Fruit fly (Drosophila melanogaster) S2 (cell line): ENCODE results near the gene CG5180.
A peak's percentile ranks its signal among the peaks of the same experiment; 100 is the strongest.

Experiments
- CG8478 ChIP-seq: fragments of >200 bp; optimal IDR thresholded peaks from 2 replicates; lab custom pipeline; 2018
- CTCF ChIP-seq, 2 experiments: fragments of >200 bp; optimal IDR thresholded peaks; 2 replicates each; lab custom pipeline; 2018

Gene CG5180

DNA sequence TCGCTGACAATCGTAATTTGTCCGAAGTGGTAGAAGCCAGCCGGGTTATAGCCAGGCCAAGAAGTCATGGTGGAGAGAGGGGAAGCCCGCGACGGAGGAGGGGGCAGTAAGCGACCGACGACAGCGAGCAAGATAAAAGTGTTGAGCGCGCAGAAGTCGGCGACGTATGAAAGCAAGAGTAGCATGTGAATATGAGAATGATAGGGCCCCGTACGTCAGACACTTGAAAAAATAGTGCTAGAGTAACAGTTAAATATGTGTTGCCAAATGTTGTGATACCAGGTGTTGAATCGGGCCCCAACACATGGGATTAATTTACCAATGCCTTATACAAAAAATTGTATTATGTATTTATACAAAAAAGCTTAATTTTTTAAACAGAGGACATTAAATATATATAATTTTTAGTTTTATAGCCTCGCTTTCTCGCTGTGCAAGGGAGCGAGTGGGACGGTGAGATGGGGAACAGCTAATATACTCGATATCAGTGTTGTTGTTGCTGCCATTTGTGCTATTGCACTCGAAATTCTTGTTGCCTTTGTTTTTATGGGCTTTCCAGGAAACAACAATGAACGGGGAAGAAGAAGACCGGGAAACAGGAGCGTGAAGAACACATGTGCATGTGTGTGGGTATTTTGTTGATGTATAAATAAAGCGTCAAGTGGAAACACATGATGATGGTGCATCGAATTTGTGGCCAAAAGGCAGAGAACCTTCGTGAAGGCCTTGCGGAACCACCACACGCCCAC lies 7.7 kb upstream of the CG5180 start:
- TF ChIP-seq CG8478 (lab: Kevin White, UChicago) (no peak), CTCF (optimal IDR thresholded peaks at IDR 0.05; lab: Kevin White, UChicago) (no peak)

DNA sequence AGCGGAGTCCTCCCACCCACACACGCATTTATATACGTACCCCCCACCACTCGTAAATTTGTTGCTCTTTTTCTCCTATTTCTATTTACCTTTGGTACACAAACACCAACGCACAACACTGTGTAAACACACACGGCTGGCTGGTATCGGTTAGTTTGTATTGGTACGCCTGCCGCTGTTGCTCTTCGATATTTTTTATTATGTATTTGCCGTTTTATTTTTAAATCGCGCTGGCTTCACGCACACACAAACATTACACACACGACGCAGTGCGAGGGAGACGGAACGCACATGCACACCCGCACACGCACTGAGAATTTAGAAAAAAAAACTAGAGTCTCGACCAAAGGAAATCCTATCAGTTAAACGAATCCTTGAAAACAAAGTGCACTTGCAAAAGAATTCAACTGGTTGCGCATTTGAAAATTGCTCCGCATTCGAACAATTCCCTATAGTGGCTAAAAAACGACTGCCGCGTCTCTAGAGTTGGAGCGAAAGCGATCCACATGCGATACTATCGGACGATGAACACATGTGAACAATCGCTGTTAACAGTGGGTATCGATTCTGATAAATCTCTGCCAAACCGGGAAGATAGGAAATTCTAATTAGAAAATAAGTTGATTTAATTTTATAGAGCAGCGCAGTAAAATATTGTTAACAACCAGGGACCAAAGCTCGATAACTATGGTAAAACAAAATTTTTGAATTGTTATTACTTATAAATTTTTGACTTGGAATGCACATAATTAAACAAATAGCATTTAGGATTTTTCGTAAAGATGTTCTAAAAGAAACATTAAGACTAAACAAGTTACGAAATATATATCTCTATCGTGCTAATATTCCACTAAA lies 6.9 kb upstream of the CG5180 start:
- TF ChIP-seq CTCF (optimal IDR thresholded peaks at IDR 0.05; lab: Kevin White, UChicago) (peak in 1 of 2 experiments; percentile 19), CG8478 (lab: Kevin White, UChicago) (no peak)

DNA sequence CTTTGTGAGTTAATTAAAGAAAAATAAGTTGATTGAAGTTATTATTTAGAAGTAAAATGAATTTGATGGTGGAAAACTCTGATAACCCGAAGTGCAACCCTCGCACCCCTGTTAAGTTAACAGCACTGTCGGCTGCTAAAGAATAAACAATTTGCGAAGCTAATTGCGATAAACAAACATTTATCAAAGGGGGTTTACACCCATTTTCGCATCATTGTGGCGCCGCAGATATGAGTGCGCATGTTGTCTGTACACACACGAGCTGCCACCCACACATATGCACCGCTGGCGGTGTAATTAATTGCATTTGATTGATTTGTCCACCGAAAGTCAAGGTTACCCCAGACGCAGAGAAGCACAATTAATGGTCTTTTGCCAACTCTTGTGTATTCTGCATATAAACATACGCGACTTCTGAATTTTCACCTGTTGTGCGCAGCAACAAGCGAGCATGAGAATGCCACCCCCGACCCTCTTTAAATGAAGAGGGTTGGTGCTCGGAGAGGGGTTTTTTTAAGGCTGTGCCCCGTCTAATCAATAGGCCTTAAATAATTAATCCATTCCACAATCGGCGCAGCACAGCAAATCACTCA lies 6.1 kb upstream of the CG5180 start:
- TF ChIP-seq CG8478 (lab: Kevin White, UChicago): no peak
- TF ChIP-seq CTCF (optimal IDR thresholded peaks at IDR 0.05; lab: Kevin White, UChicago): no peak

DNA sequence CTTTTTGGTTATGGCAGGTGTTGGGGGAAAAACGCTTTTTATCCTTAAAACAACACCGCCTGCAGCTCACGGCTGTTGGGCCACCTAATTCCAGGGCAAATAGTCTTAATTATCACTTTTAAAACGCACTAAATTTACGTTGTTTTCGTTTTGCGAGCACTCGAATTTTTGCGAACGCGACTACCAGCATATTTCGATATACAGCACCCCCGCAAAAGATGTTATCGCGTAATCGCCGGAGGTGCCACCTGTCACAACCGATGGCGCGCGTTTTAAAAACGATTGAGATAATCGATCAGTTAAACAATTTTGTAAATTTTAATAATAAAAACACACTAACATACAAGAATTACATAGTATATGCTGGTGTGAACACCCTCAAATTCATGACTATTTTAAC lies 5.6 kb upstream of the CG5180 start, which contains the start of gene Stat92E:
Gene Stat92E, minus strand, starts transcription at position 219 of the 400 bp plus-strand sequence.
- TF ChIP-seq CTCF (optimal IDR thresholded peaks at IDR 0.05; lab: Kevin White, UChicago) (no peak), CG8478 (lab: Kevin White, UChicago) (no peak)

DNA sequence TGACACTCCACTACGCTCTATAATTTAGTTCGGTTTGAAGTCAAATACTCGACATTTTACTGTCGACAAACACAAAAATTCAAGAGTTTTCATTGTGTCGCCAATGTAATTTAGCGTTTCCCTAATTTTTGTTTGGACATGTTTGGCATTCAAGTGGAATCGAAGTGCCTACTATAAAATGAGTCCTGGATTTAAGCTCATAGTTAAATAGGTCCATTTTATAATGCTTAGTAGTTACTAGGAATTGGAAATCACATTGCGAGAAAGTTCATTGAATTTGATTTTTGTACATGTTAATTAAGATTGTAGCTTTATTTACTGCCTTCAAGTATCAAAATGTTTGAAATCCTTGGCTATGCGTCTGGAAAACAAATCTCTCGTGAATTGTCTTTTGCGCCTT lies 3.4 kb upstream of the CG5180 start, which contains the start of gene att-ORFB:
Gene att-ORFB, minus strand, starts transcription at position 101 of the 400 bp plus-strand sequence.
- TF ChIP-seq CG8478 (lab: Kevin White, UChicago) (no peak), CTCF (optimal IDR thresholded peaks at IDR 0.05; lab: Kevin White, UChicago) (no peak)

DNA sequence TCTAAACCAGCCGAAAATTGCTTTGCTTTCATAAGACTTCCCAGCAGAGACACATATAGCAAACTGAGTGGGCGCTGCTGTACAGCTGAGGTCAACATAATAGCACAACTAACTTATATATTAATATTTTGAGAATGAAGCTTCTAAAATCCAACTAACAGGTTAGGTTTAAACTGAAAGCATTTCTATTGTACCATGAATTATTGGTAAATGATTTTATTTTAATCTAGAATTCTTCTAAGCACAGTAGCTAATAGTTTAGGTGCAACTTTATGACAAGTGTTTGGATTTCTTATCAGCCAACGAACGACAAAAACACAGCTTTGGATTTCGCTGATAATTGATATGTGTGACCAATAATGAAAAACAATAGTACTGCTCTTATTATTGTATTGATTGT lies 2.7 kb upstream of the CG5180 start:
- TF ChIP-seq CTCF (optimal IDR thresholded peaks at IDR 0.05; lab: Kevin White, UChicago) (no peak), CG8478 (lab: Kevin White, UChicago) (no peak)

DNA sequence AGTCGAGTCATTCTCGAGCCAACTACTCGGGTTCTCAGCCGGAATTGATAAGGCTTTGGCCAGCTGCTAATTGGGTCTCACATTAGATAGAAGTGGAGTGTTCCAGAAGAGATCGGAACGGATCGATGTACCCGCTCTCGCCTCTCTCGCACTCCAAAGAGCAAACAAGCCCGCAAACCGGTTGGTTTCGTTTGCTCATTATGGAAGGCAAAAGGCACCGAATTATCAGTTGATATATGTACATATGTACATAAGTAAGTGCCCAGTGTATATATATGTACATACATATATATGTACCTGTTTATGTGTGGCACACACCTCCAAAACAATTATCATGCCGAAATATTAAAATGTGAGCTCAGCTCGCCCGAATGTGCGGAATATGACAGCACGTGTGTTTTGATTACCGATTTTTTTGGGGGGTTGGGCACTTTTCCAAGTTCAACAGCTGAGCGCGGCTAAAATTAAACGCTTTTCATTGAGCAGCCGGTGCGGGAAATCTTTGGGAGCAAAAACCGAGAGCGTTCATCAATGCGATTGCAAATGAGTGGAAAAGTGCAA lies 1.9 kb upstream of the CG5180 start:
- no peak for TF ChIP-seq CTCF (optimal IDR thresholded peaks at IDR 0.05; lab: Kevin White, UChicago)
- TF ChIP-seq CG8478 (lab: Kevin White, UChicago): no peak

DNA sequence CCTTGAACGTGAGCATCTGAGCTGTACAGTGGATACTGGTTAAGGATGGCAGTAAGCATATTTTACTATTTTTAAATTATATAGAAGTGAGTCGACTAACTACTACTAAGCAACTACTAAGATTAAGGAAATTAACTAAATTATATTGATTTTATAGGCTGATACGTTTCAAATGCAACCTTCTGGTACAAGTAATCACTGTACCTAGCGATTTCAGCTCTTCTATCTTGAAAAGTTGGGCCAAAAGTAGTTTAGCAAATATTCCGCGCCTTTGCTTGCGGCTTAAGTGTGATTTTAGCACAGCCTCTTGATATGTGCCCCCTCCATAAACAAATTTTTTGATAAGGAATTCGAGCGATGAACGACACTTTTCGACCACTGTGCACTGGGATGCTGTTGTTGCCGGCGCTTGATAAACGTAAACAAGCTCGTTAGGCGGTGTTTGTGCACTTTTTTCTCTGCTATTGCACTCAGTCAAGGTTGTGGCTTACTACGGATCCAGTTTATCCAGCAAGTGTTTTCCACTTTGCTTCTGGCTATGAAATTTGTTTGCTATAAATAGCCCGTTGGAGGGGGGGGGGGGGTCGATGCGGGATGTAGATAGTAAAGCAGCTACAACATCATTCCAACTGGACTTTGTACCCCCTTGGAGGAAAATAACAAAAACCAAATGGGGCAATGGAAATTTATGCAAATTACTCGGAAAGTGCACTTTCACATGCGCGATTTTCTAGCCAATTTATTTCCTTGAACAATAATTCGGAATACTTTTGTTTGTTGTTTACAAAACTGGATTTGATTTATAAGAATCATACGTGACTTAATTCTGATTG lies 1.2 kb upstream of the CG5180 start:
- TF ChIP-seq CG8478 (lab: Kevin White, UChicago): no peak
- no peak for TF ChIP-seq CTCF (optimal IDR thresholded peaks at IDR 0.05; lab: Kevin White, UChicago)

DNA sequence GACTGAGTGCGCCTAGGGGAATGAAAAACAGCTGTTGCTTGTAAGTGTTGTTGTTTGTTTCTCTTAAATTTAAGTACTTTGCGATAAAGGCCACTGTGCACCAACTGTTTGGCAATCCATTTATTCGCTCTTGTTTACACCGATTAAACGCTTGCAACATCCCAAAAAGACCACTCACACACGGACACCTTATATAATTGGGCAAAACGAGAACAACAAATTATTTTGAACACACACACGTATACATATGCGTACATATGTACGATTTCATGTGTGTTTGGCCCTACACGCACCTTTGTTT lies 666 bp upstream of the CG5180 start:
- TF ChIP-seq CG8478 (lab: Kevin White, UChicago) (no peak), CTCF (optimal IDR thresholded peaks at IDR 0.05; lab: Kevin White, UChicago) (no peak)

DNA sequence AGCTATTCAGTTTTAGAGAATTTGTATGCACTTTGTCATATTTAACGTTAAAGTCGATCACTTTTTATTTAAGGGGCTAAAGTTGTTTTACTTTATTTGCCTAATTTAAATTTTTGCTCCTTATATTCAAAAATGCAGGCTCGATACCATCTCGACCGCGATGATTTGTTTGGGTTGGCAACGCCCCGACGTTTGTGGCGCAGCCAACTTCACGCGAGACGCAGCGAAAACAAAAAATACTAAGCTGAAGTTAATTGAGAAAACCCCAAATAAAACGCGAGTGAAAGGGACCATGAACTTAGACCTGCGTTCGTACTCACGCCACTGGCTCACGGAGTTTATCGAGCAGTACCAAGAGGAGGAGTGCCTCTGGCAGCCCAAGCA lies 368 bp downstream of the CG5180 start:
- TF ChIP-seq CG8478 (lab: Kevin White, UChicago) (no peak), CTCF (optimal IDR thresholded peaks at IDR 0.05; lab: Kevin White, UChicago) (no peak)

DNA sequence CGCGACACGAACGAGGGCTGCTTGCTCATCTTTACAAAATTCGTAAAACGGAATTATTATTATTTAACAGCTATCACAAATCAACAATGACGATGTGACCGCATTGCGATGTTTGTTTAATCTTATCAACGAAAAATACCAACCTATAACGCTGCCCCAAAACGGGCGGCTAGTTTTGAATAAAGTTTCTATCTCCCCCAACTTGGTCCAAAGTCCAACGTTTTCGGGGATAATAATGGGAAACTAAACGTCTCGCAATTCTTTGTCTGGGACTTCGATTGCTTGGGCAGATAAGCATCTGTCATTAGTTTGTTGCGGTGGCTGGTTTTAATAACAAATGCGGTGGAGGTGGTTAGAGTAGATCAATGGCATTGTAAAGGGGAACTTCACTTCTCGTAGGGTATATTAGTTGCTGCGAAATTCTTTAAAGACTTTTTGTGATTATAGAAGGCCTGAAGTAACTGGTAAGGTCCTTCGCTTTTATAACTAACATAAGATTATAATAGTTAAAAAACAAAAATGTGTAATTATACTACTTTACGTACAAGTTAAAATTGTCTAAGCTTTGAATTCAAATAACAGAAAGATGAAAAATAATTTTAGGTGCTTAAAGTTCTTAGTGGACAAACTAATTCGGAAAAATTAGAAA lies 2.4 kb downstream of the CG5180 start, which contains the start of gene CG15922:
Gene CG15922, minus strand, starts transcription at position 262 of the 649 bp plus-strand sequence.
- TF ChIP-seq CG8478 (lab: Kevin White, UChicago) (no peak), CTCF (optimal IDR thresholded peaks at IDR 0.05; lab: Kevin White, UChicago) (no peak)

DNA sequence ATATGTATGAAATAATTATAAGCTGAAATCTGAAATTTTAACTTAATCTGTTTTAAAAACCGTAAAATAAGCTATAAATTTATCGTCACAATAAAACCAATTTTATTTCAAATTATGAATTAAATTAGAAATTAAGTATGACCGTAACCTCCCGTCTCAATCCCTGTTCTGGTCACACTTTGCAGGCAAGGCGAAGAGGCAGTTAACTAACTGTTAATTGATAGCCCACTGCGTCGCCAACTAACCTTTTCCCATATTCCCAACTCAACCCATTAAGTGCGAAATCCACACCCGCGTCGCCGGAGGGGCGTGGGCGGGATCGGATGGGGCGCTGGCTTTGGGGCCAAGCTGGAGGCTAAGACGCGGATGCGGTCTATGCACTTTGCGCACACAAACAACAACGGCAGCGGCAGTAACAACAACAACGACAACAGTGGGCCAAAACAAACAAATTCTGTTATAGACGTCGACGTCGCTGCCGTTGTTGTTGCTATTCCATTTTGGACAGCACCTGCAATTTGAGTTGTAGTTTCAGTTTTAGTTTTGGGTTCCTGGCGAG lies 3.0 kb downstream of the CG5180 start, which contains the start of gene CG5191:
Gene CG5191, plus strand, starts transcription at position 198 of the 559 bp plus-strand sequence.
- no peak for TF ChIP-seq CTCF (optimal IDR thresholded peaks at IDR 0.05; lab: Kevin White, UChicago)
- no peak for TF ChIP-seq CG8478 (lab: Kevin White, UChicago)
